Worm (Caenorhabditis elegans): ENCODE data around the gene cdc-73.

ce11 chrIV:4034883-4035282, 7.5 kb upstream of the cdc-73 start, which contains the start of gene hlh-30:
- TF ChIP-seq R02D3.7 (tag; optimal IDR thresholded peaks at IDR 0.05), result no peak
- TF ChIP-seq ceh-82 (tag; optimal IDR thresholded peaks at IDR 0.05), result no peak
- no peak for TF ChIP-seq nhr-11 (tag; optimal IDR thresholded peaks at IDR 0.05)
- no peak for TF ChIP-seq elt-1 (tag; optimal IDR thresholded peaks at IDR 0.05)
- peak; percentile 56 for TF ChIP-seq fos-1 (tag; optimal IDR thresholded peaks at IDR 0.05)
- TF ChIP-seq nhr-23 (tag; optimal IDR thresholded peaks at IDR 0.05), result no peak
- no peak for TF ChIP-seq nhr-237 (tag; optimal IDR thresholded peaks at IDR 0.05)
- no peak for TF ChIP-seq dmd-4 (tag; optimal IDR thresholded peaks at IDR 0.05)

Data from whole organism, L2 larva.